Worm (Caenorhabditis elegans) whole organism, early embryonic: ENCODE results near the gene slo-2.

Experiments
- F13C5.2 ChIP-seq: sonication (generic microtip); optimal IDR thresholded peaks from 2 replicates; lab custom pipeline; 2017; ENCODE audit warnings: mild to moderate bottlenecking, missing genetic modification characterization, inconsistent platforms, missing compliant biosample characterization
- aly-1 ChIP-seq: sonication (generic microtip); optimal IDR thresholded peaks from 2 replicates; lab custom pipeline; 2016; ENCODE audit warnings: missing genetic modification characterization, missing compliant biosample characterization
- ama-1 ChIP-seq: fragments of 150-350 bp; optimal IDR thresholded peaks from 2 replicates; lab custom pipeline; 2014
- ceh-13 ChIP-seq: fragments of 200-800 bp; sonication (Bioruptor generic); optimal IDR thresholded peaks from 2 replicates; lab custom pipeline; 2018; ENCODE audit warnings: mild to moderate bottlenecking, missing genetic modification characterization, missing compliant biosample characterization
- ceh-36 ChIP-seq: sonication (generic microtip); optimal IDR thresholded peaks from 2 replicates; lab custom pipeline; 2016; ENCODE audit warnings: missing genetic modification characterization, inconsistent platforms, missing compliant biosample characterization
- ets-7 ChIP-seq: sonication (generic microtip); optimal IDR thresholded peaks from 2 replicates; lab custom pipeline; 2016; ENCODE audit warnings: missing genotype, missing genetic modification characterization, missing compliant biosample characterization
- scrt-1 ChIP-seq: fragments of 200-800 bp; sonication (Bioruptor generic); IDR thresholded peaks from 2 replicates; pipeline ENCODE4 v1.3.6; 2022; ENCODE audit warnings: missing genetic modification characterization, missing compliant biosample characterization
- sea-1 ChIP-seq: fragments of 200-800 bp; sonication (Bioruptor generic); conservative IDR thresholded peaks from 2 replicates; pipeline ENCODE4 v1.3.6; 2022; ENCODE audit warnings: missing genetic modification characterization, missing compliant biosample characterization
- tbx-11 ChIP-seq: fragments of 200-800 bp; sonication (Bioruptor generic); IDR thresholded peaks from 2 replicates; pipeline ENCODE4 v1.3.6; 2022; ENCODE audit warnings: missing genetic modification characterization, missing compliant biosample characterization

DNA sequence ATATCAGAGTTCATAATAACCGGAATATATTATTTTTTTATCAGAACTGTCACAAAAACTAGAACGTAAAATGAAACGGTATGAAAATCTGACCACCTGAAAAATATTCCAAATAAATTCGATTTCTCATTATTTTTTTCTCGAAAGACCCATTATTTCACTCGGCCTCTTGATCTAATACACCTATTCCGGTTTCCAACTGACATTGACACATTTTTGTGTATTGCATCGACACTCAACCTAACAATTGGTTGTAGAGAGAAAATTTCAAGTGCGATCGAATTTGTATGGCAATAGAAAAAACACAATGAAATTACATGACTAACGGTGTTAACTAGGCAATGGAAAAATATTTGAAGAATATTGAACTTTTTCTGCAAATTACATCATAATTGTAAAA is 19.8 kb downstream of the slo-2 start:
- TF ChIP-seq ama-1 (lab: Kevin White, UChicago) (no peak), scrt-1 (GFP tag; lab: Robert Waterston, UW) (no peak), tbx-11 (no peak), ceh-36 (no peak), sea-1 (no peak), ceh-13 (GFP tag; lab: Kevin White, UChicago) (no peak), ets-7 (tag; lab: Kevin White, UChicago) (no peak), aly-1 (tag; lab: Kevin White, UChicago) (no peak), F13C5.2 (no peak)
